Fruit fly (Drosophila melanogaster): ENCODE measurements around the gene CG42716.

dm6 chr3L:16016911-16017310, 16.7 kb upstream of the CG42716 start:
- no peak for TF ChIP-seq CG8478 (optimal IDR thresholded peaks at IDR 0.05)
- TF ChIP-seq CTCF (optimal IDR thresholded peaks at IDR 0.05) = no peak

Data from S2 (cell line).